Fruit fly (Drosophila melanogaster): ENCODE measurements around the gene CG9512.

The CG9512 gene

dm6 chrX:14882536-14883118, 22.7 kb downstream of the CG9512 start, which contains the start of the genes CG45064 and CG45065 (continued):
- TF ChIP-seq lola (GFP tag; optimal IDR thresholded peaks at IDR 0.05) (peak in 1 of 3 experiments; percentile 79), pho (GFP tag; optimal IDR thresholded peaks at IDR 0.05) (peak; percentile 73), CG9876 (GFP tag; optimal IDR thresholded peaks at IDR 0.05) (peak; percentile 45), CG3163 (GFP tag; optimal IDR thresholded peaks at IDR 0.05) (peak; percentile 66), HLHmδ (GFP tag; optimal IDR thresholded peaks at IDR 0.05) (no peak), CG12942 (GFP tag; optimal IDR thresholded peaks at IDR 0.05) (peak; percentile 59), jing (GFP tag; optimal IDR thresholded peaks at IDR 0.05) (peak; percentile 82), CG15696 (tag; optimal IDR thresholded peaks at IDR 0.05) (no peak), HmgZ (tag; optimal IDR thresholded peaks at IDR 0.05) (peak; percentile 61), CG2199 (GFP tag; IDR thresholded peaks at IDR 0.05) (peak; percentile 92; the same call in 2 of the 3 replicates), CG8089 (GFP tag; optimal IDR thresholded peaks at IDR 0.05) (peak; percentile 81), CG10654 (GFP tag; optimal IDR thresholded peaks at IDR 0.05) (peak; percentile 68), CG18619 (GFP tag; optimal IDR thresholded peaks at IDR 0.05) (peak; percentile 74), CG3065 (GFP tag; optimal IDR thresholded peaks at IDR 0.05) (no peak), slbo (GFP tag; IDR thresholded peaks at IDR 0.05) (peak; percentile 77), tap (tag; optimal IDR thresholded peaks at IDR 0.05) (peak; percentile 86), CG8281 (tag; optimal IDR thresholded peaks at IDR 0.05) (peak; percentile 58), eve (GFP tag; optimal IDR thresholded peaks at IDR 0.05) (peak in 1 of 2 experiments; percentile 95), dati (GFP tag; IDR thresholded peaks at IDR 0.05) (peak; percentile 67), CG10959 (GFP tag; IDR thresholded peaks at IDR 0.05) (no peak), CG18476 (GFP tag; optimal IDR thresholded peaks at IDR 0.05) (peak; percentile 67), slp2 (GFP tag; optimal IDR thresholded peaks at IDR 0.05) (peak; percentile 80), Sox102F (GFP tag; optimal IDR thresholded peaks at IDR 0.05) (peak; percentile 95), CG31441 (GFP tag; IDR thresholded peaks at IDR 0.05) (peak; percentile 95), CG13775 (GFP tag; optimal IDR thresholded peaks at IDR 0.05) (peak; percentile 57), dan (GFP tag; IDR thresholded peaks at IDR 0.05) (no peak), CG13624 (GFP tag; optimal IDR thresholded peaks at IDR 0.05) (peak; percentile 68), sc (optimal IDR thresholded peaks at IDR 0.05) (no peak), sc (GFP tag; optimal IDR thresholded peaks at IDR 0.05) (peak; percentile 70), yki (optimal IDR thresholded peaks at IDR 0.05) (no peak), hbn (GFP tag; IDR thresholded peaks at IDR 0.05; ENCODE audit: partially characterized antibody) (no peak), dysf (GFP tag; IDR thresholded peaks at IDR 0.05) (peak; percentile 84), Hey (tag; optimal IDR thresholded peaks at IDR 0.05) (no peak), Hr39 (optimal IDR thresholded peaks at IDR 0.05) (no peak), CG1603 (tag; optimal IDR thresholded peaks at IDR 0.05) (peak; percentile 94), aop (GFP tag; IDR thresholded peaks at IDR 0.05) (peak; percentile 41; the same call in 1 of the 2 replicates), CG16813 (GFP tag; IDR thresholded peaks at IDR 0.05; ENCODE audit: partially characterized antibody) (no peak), CG7987 (GFP tag; optimal IDR thresholded peaks at IDR 0.05) (no peak), gfzf (GFP tag; optimal IDR thresholded peaks at IDR 0.05) (no peak), mam (GFP tag; optimal IDR thresholded peaks at IDR 0.05) (peak; percentile 83), rib (GFP tag; IDR thresholded peaks at IDR 0.05) (no peak), so (GFP tag; IDR thresholded peaks at IDR 0.05) (peak; percentile 81; the same call in 2 of the 3 replicates), PHDP (tag; optimal IDR thresholded peaks at IDR 0.05) (peak; percentile 84), CG7357 (GFP tag; IDR thresholded peaks at IDR 0.05) (peak; percentile 73), Nf-YB (GFP tag; optimal IDR thresholded peaks at IDR 0.05) (peak; percentile 67), Rx (GFP tag; IDR thresholded peaks at IDR 0.05) (peak; percentile 88), Vsx1 (GFP tag; optimal IDR thresholded peaks at IDR 0.05) (peak; percentile 50), CG31388 (GFP tag; optimal IDR thresholded peaks at IDR 0.05) (peak; percentile 21), seq (GFP tag; IDR thresholded peaks at IDR 0.05) (peak; percentile 80), CG8765 (GFP tag; IDR thresholded peaks at IDR 0.05) (no peak), Kr (GFP tag; optimal IDR thresholded peaks at IDR 0.05) (no peak)
